Fruit fly (Drosophila melanogaster) whole organism, embryonic: Measurements from ENCODE around the gene Nepl9.

Source experiments
- Bgb ChIP-seq: fragments of 200-800 bp; sonication (Bioruptor generic); IDR thresholded peaks from 2 replicates; pipeline ENCODE4 v1.3.6; 2022; ENCODE audit warnings: missing biosample characterization, missing genetic modification characterization; ENCODE audit not compliant: partially characterized antibody
- CG10147 ChIP-seq: fragments of 200-800 bp; sonication (Bioruptor generic); optimal IDR thresholded peaks from 2 replicates; lab custom pipeline; 2019; ENCODE audit warnings: missing biosample characterization, mild to moderate bottlenecking, missing genetic modification characterization, moderate library complexity
- CG10366 ChIP-seq: fragments of 200-800 bp; sonication (Bioruptor generic); IDR thresholded peaks from 2 replicates; pipeline ENCODE4 v1.3.6; 2022; ENCODE audit warnings: missing biosample characterization, missing genetic modification characterization
- CG11560 ChIP-seq: fragments of 200-800 bp; sonication (Bioruptor generic); IDR thresholded peaks from 3 replicates; pipeline ENCODE4 v1.3.6; 2022; ENCODE audit warnings: missing biosample characterization, missing genetic modification characterization
- CG15011 ChIP-seq: fragments of 200-800 bp; sonication (Bioruptor generic); optimal IDR thresholded peaks from 3 replicates; lab custom pipeline; 2018; ENCODE audit warnings: missing biosample characterization, mild to moderate bottlenecking, missing genetic modification characterization
- CG15601 ChIP-seq: fragments of 200-800 bp; sonication (Bioruptor generic); optimal IDR thresholded peaks from 3 replicates; lab custom pipeline; 2019; ENCODE audit warnings: missing biosample characterization, mild to moderate bottlenecking, missing genetic modification characterization, moderate library complexity
- CG17361 ChIP-seq: fragments of 200-800 bp; sonication (Bioruptor generic); IDR thresholded peaks from 3 replicates; pipeline ENCODE4 v1.3.6; 2022; ENCODE audit warnings: missing biosample characterization, missing genetic modification characterization
- CG17802 ChIP-seq: fragments of 200-800 bp; sonication (Bioruptor generic); optimal IDR thresholded peaks from 2 replicates; lab custom pipeline; 2018; ENCODE audit warnings: missing biosample characterization, mild to moderate bottlenecking, missing genetic modification characterization, moderate library complexity
- CG31388 ChIP-seq: fragments of 200-800 bp; sonication (Bioruptor generic); optimal IDR thresholded peaks from 2 replicates; lab custom pipeline; 2016; ENCODE audit warnings: missing biosample characterization, missing genetic modification characterization
- CG3407 ChIP-seq: fragments of 200-800 bp; sonication (Bioruptor generic); optimal IDR thresholded peaks from 2 replicates; lab custom pipeline; 2018; ENCODE audit warnings: missing biosample characterization, mild to moderate bottlenecking, missing genetic modification characterization
- CG4404 ChIP-seq: fragments of 200-800 bp; sonication (Bioruptor generic); IDR thresholded peaks from 2 replicates; pipeline ENCODE4 v1.3.6; 2022; ENCODE audit warnings: missing biosample characterization, missing genetic modification characterization
- CG6272 ChIP-seq: fragments of 200-800 bp; sonication (Bioruptor generic); IDR thresholded peaks from 2 replicates; pipeline ENCODE4 v1.3.6; 2022; ENCODE audit warnings: missing biosample characterization, missing genetic modification characterization
- CG6689 ChIP-seq: fragments of 200-800 bp; sonication (Bioruptor generic); IDR thresholded peaks from 2 replicates; pipeline ENCODE4 v1.3.6; 2022; ENCODE audit warnings: missing biosample characterization, missing genetic modification characterization
- CG7839 ChIP-seq: fragments of 200-800 bp; sonication (Bioruptor generic); optimal IDR thresholded peaks from 3 replicates; lab custom pipeline; 2018; ENCODE audit warnings: missing biosample characterization, mild to moderate bottlenecking, missing genetic modification characterization, moderate library complexity
- CG8388 ChIP-seq: fragments of 200-800 bp; sonication (Bioruptor generic); optimal IDR thresholded peaks from 2 replicates; lab custom pipeline; 2019; ENCODE audit warnings: missing biosample characterization, mild to moderate bottlenecking, missing genetic modification characterization, moderate library complexity
- CG9215 ChIP-seq: fragments of 200-800 bp; sonication (Bioruptor generic); IDR thresholded peaks from 2 replicates; pipeline ENCODE4 v1.3.6; 2022; ENCODE audit warnings: missing biosample characterization, missing genetic modification characterization
- CG9797 ChIP-seq: fragments of 200-800 bp; sonication (Bioruptor generic); optimal IDR thresholded peaks from 3 replicates; lab custom pipeline; 2018; ENCODE audit warnings: missing biosample characterization, mild to moderate bottlenecking, missing genetic modification characterization
- CG9932 ChIP-seq: fragments of 200-800 bp; sonication (Bioruptor generic); IDR thresholded peaks from 2 replicates; pipeline ENCODE4 v1.3.6; 2022; ENCODE audit warnings: missing biosample characterization, missing genetic modification characterization
- Camta ChIP-seq: fragments of 200-800 bp; sonication (Bioruptor generic); optimal IDR thresholded peaks from 2 replicates; lab custom pipeline; 2016; ENCODE audit warnings: missing biosample characterization, missing genetic modification characterization
- Dip3 ChIP-seq: fragments of 200-800 bp; sonication (Bioruptor generic); optimal IDR thresholded peaks from 3 replicates; lab custom pipeline; 2016; ENCODE audit warnings: missing biosample characterization, missing genetic modification characterization
- Drgx ChIP-seq: fragments of 200-800 bp; sonication (Bioruptor generic); IDR thresholded peaks from 2 replicates; pipeline ENCODE4 v1.3.6; 2022; ENCODE audit warnings: missing biosample characterization, missing genetic modification characterization
- Elba2 ChIP-seq: fragments of 200-800 bp; sonication (Bioruptor generic); optimal IDR thresholded peaks from 3 replicates; lab custom pipeline; 2016; ENCODE audit warnings: missing biosample characterization, missing genetic modification characterization
- Gsc ChIP-seq: fragments of 200-800 bp; sonication (Bioruptor generic); IDR thresholded peaks from 2 replicates; pipeline ENCODE4 v1.3.6; 2022; ENCODE audit warnings: missing biosample characterization, missing genetic modification characterization
- Hmr ChIP-seq: fragments of 200-800 bp; sonication (Bioruptor generic); optimal IDR thresholded peaks from 3 replicates; lab custom pipeline; 2017; ENCODE audit warnings: mild to moderate bottlenecking, missing biosample characterization, missing genetic modification reagents, missing genetic modification characterization
- Hr51 ChIP-seq, 2 experiments: fragments of 200-800 bp; sonication (Bioruptor generic); optimal IDR thresholded peaks; 2 replicates in 1 of 2; 3 replicates in 1 of 2; lab custom pipeline; 2016 to 2018; ENCODE audit warnings: missing biosample characterization in 2 of 2, missing genetic modification characterization in 2 of 2, mild to moderate bottlenecking in 1 of 2, moderate library complexity in 1 of 2
- Lim3 ChIP-seq: fragments of 200-800 bp; sonication (Bioruptor generic); IDR thresholded peaks from 2 replicates; pipeline ENCODE4 v1.3.6; 2022; ENCODE audit warnings: missing biosample characterization, missing genetic modification characterization
- NC2α ChIP-seq: fragments of 200-800 bp; sonication (Bioruptor generic); optimal IDR thresholded peaks from 2 replicates; lab custom pipeline; 2016; ENCODE audit warnings: missing biosample characterization, missing genetic modification characterization
- Nf-YC ChIP-seq: fragments of 200-800 bp; optimal IDR thresholded peaks from 3 replicates; lab custom pipeline; 2019; ENCODE audit warnings: missing biosample characterization, mild to moderate bottlenecking, missing genetic modification characterization, moderate library complexity
- Side ChIP-seq: fragments of 200-800 bp; sonication (Bioruptor generic); optimal IDR thresholded peaks from 2 replicates; lab custom pipeline; 2016; ENCODE audit warnings: missing biosample characterization, missing genetic modification characterization
- Sry-β ChIP-seq: fragments of 200-800 bp; sonication (Bioruptor generic); optimal IDR thresholded peaks from 2 replicates; lab custom pipeline; 2018; ENCODE audit warnings: missing biosample characterization, mild to moderate bottlenecking, missing genetic modification characterization, moderate library complexity
- al ChIP-seq: fragments of 200-800 bp; sonication (Bioruptor generic); IDR thresholded peaks from 2 replicates; pipeline ENCODE4 v1.3.6; 2022; ENCODE audit warnings: missing biosample characterization, missing genetic modification characterization
- ase ChIP-seq: fragments of 200-800 bp; sonication (Bioruptor generic); IDR thresholded peaks from 3 replicates; pipeline ENCODE4 v1.3.6; 2022; ENCODE audit warnings: missing biosample characterization, missing genetic modification characterization
- bab2 ChIP-seq: fragments of 200-800 bp; sonication (Bioruptor generic); optimal IDR thresholded peaks from 2 replicates; lab custom pipeline; 2016; ENCODE audit warnings: missing biosample characterization, missing genetic modification characterization
- cas ChIP-seq: fragments of 200-800 bp; sonication (Bioruptor generic); IDR thresholded peaks from 2 replicates; pipeline ENCODE4 v1.3.6; 2022; ENCODE audit warnings: missing biosample characterization, missing genetic modification characterization
- cg ChIP-seq: fragments of 200-800 bp; sonication (Bioruptor generic); optimal IDR thresholded peaks from 3 replicates; lab custom pipeline; 2019; ENCODE audit warnings: missing biosample characterization, mild to moderate bottlenecking, missing genetic modification characterization, moderate library complexity
- fru ChIP-seq: fragments of >200 bp; optimal IDR thresholded peaks from 2 replicates; lab custom pipeline; 2017
- gt ChIP-seq: fragments of 200-800 bp; sonication (Bioruptor generic); IDR thresholded peaks from 2 replicates; pipeline ENCODE4 v1.3.6; 2022; ENCODE audit warnings: missing biosample characterization, missing genetic modification characterization
- ham ChIP-seq: fragments of 200-800 bp; sonication (Bioruptor generic); IDR thresholded peaks from 2 replicates; pipeline ENCODE4 v1.3.6; 2022; ENCODE audit warnings: missing biosample characterization, missing genetic modification characterization
- hb ChIP-seq: fragments of 200-800 bp; sonication (Bioruptor generic); IDR thresholded peaks from 3 replicates; pipeline ENCODE4 v1.3.6; 2022; ENCODE audit warnings: missing biosample characterization, missing genetic modification characterization; ENCODE audit not compliant: partially characterized antibody
- lbe ChIP-seq: fragments of 200-800 bp; sonication (Bioruptor generic); optimal IDR thresholded peaks from 2 replicates; lab custom pipeline; 2016; ENCODE audit warnings: missing biosample characterization, mild to moderate bottlenecking, missing genetic modification characterization
- lmd ChIP-seq: fragments of 200-800 bp; sonication (Bioruptor generic); IDR thresholded peaks from 2 replicates; pipeline ENCODE4 v1.3.6; 2022; ENCODE audit warnings: missing biosample characterization, missing genetic modification characterization
- lola ChIP-seq, 3 experiments: fragments of >200 bp in 2 of 3; fragments of 200-800 bp in 1 of 3; sonication (Bioruptor generic) in 1 of 3; optimal IDR thresholded peaks; 2 replicates each; lab custom pipeline; 2017 to 2019; ENCODE audit warnings: missing biosample characterization in 3 of 3, missing genetic modification characterization in 3 of 3, mild to moderate bottlenecking in 1 of 3, moderate library complexity in 1 of 3
- nerfin-2 ChIP-seq: fragments of 200-800 bp; sonication (Bioruptor generic); IDR thresholded peaks from 2 replicates; pipeline ENCODE4 v1.3.6; 2022; ENCODE audit warnings: missing biosample characterization, missing genetic modification characterization; ENCODE audit not compliant: partially characterized antibody
- nom ChIP-seq: fragments of 200-800 bp; sonication (Bioruptor generic); optimal IDR thresholded peaks from 2 replicates; lab custom pipeline; 2017; ENCODE audit warnings: missing biosample characterization, missing genetic modification characterization, mild to moderate bottlenecking, moderate library complexity, missing genetic modification reagents
- slp2 ChIP-seq: fragments of 200-800 bp; sonication (Bioruptor generic); optimal IDR thresholded peaks from 2 replicates; lab custom pipeline; 2016; ENCODE audit warnings: missing biosample characterization, missing genetic modification characterization
- so ChIP-seq: fragments of 200-800 bp; sonication (Bioruptor generic); IDR thresholded peaks from 3 replicates; pipeline ENCODE4 v1.3.6; 2022; ENCODE audit warnings: missing biosample characterization, missing genetic modification characterization
- sug ChIP-seq: fragments of 200-800 bp; optimal IDR thresholded peaks from 2 replicates; lab custom pipeline; 2019; ENCODE audit warnings: missing biosample characterization, mild to moderate bottlenecking, missing genetic modification characterization, moderate library complexity
- ttk ChIP-seq: fragments of 200-800 bp; sonication (Bioruptor generic); IDR thresholded peaks from 2 replicates; pipeline ENCODE4 v2.1.2; 2022; ENCODE audit warnings: missing biosample characterization, missing genetic modification characterization
- wor ChIP-seq: fragments of 200-800 bp; sonication (Bioruptor generic); IDR thresholded peaks from 2 replicates; pipeline ENCODE4 v1.3.6; 2022; ENCODE audit warnings: missing biosample characterization, missing genetic modification characterization

Gene Nepl9

DNA sequence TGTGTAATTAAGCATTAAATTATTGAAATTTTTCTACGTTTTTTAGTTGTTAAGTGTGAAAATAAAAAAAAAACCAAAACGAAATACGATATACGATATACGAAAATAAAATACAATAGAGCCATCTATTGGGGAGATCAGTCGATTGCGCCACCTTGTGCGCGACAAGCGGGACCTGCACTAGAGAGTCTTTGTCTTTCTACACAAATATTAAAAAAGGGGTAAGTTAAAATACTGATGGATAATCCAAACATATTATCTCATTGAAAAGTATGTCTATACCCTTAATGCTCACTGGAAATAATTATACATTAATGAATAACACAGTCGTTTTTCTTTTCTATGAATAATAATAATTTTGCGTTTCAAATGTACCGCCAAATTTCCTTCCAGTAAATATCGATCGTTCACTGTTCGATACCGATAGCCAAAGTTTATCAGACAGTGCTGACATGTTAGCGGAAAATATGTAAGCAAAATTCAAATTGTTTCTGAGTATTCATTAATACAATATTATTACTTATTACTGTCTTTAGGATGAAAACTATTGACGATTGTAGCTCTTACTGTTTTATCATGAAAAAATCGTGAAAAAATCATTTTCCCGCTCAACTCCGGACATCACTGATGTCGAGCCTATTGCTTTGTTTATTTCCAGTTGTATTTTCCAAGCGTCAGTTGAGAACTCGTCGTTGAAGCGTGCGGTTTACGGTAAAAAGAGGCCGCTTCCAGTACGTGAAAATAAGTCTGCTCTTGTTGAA lies 20.9 kb downstream of the Nepl9 start, which contains the start of gene mdy (continued):
- TF ChIP-seq cg (GFP tag; lab: Kevin White, UChicago) (no peak), Dip3 (GFP tag; lab: Kevin White, UChicago) (peak; percentile 0), CG17802 (tag; lab: Kevin White, UChicago) (no peak), Hr51 (GFP tag; optimal IDR thresholded peaks at IDR 0.05; lab: Kevin White, UChicago) (peak; percentile 45 to 53), hb (0 out of 3 replicates have a peak, but pooled peaks have one; percentile 15), nerfin-2 (peak; percentile 44; the same call in 1 of the 2 replicates), lola (GFP tag; optimal IDR thresholded peaks at IDR 0.05; lab: Kevin White, UChicago) (peak in 1 of 3 experiments; percentile 62), Drgx (GFP tag; lab: Robert Waterston, UW) (peak; percentile 57; the same call in 1 of the 2 replicates), sug (tag; lab: Kevin White, UChicago) (peak; percentile 29), CG9215 (no peak), wor (no peak; the same call in 1 of the 2 replicates), Sry-β (peak; percentile 99), CG9932 (GFP tag; lab: Robert Waterston, UW) (peak; percentile 63), Hmr (GFP tag; lab: Kevin White, UChicago) (peak; percentile 58), fru (lab: Kevin White, UChicago) (no peak), nom (GFP tag; lab: Kevin White, UChicago) (no peak), Bgb (GFP tag; lab: Robert Waterston, UW) (peak; percentile 21; the same call in 1 of the 2 replicates), bab2 (GFP tag; lab: Kevin White, UChicago) (peak; percentile 63), Lim3 (GFP tag; lab: Robert Waterston, UW) (no peak), CG6272 (peak; percentile 30; the same call in 1 of the 2 replicates), CG8388 (peak; percentile 52), lmd (GFP tag; lab: Robert Waterston, UW) (peak; percentile 40; the same call in 1 of the 2 replicates), lbe (GFP tag; lab: Kevin White, UChicago) (peak; percentile 61), CG17361 (GFP tag; lab: Robert Waterston, UW) (peak; percentile 70; the same call in 2 of the 3 replicates), CG7839 (tag; lab: Kevin White, UChicago) (peak; percentile 44), CG15011 (no peak), al (peak; percentile 70), gt (no peak), CG9797 (GFP tag; lab: Kevin White, UChicago) (peak; percentile 19), cas (GFP tag; lab: Robert Waterston, UW) (peak; percentile 52; the same call in 1 of the 2 replicates), so (GFP tag; lab: Robert Waterston, UW) (no peak), CG4404 (GFP tag; lab: Robert Waterston, UW) (no peak), Gsc (GFP tag; lab: Robert Waterston, UW) (no peak), ttk (GFP tag; lab: Robert Waterston, UW) (no peak), Side (GFP tag; lab: Kevin White, UChicago) (peak; percentile 5), Camta (peak; percentile 4), Elba2 (GFP tag; lab: Kevin White, UChicago) (peak; percentile 36), slp2 (GFP tag; lab: Kevin White, UChicago) (peak; percentile 30), ase (GFP tag; lab: Robert Waterston, UW) (peak; percentile 44; the same call in 1 of the 3 replicates), ham (GFP tag; lab: Robert Waterston, UW) (no peak), CG10147 (GFP tag; lab: Kevin White, UChicago) (no peak), Nf-YC (tag; lab: Kevin White, UChicago) (peak; percentile 48), CG31388 (no peak), CG6689 (GFP tag; lab: Robert Waterston, UW) (peak; percentile 60; the same call in 1 of the 2 replicates), CG10366 (GFP tag; lab: Robert Waterston, UW) (peak; percentile 49), CG11560 (no peak), CG15601 (peak; percentile 44), NC2α (GFP tag; lab: Kevin White, UChicago) (peak; percentile 6), CG3407 (GFP tag; lab: Kevin White, UChicago) (no peak)
